Fruit fly (Drosophila melanogaster): ENCODE measurements around the gene CG13901.

CG13901 gene

DNA sequence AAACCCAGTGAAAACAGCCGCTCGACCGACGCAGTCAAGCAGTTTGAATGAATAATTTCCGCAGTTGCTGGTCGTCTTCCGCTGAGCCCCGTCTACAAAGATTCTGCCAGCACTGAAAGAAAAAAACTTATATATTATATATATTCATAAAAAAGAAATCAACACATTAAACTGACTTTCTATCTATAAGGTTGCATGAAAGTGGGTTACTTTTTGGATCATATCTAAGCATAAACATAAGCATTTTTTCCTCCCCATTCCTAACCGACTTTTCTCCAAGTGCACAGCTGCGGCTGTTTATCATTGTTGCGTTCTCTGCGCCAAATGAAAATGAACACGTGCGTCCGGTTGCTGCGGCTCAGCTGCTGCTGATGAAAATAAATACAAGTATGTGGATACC lies 17.3 kb downstream of the CG13901 start (continued):
- TF ChIP-seq CG16779 (GFP tag; IDR thresholded peaks at IDR 0.05), result no peak
- peak; percentile 85 for TF ChIP-seq dysf (GFP tag; IDR thresholded peaks at IDR 0.05)
- no peak for TF ChIP-seq sr (GFP tag; IDR thresholded peaks at IDR 0.05)
- peak; percentile 66 for TF ChIP-seq croc (GFP tag; conservative IDR thresholded peaks at IDR 0.05)
- TF ChIP-seq CG15601 (tag; optimal IDR thresholded peaks at IDR 0.05), result peak; percentile 52
- no peak for TF ChIP-seq D (optimal IDR thresholded peaks at IDR 0.05)
- peak; percentile 53 for TF ChIP-seq D (GFP tag; optimal IDR thresholded peaks at IDR 0.05)
- TF ChIP-seq CG17829 (tag; optimal IDR thresholded peaks at IDR 0.05), result peak; percentile 69
- TF ChIP-seq psq (GFP tag; optimal IDR thresholded peaks at IDR 0.05), result peak; percentile 20
- no peak for TF ChIP-seq unc-4 (GFP tag; IDR thresholded peaks at IDR 0.05; ENCODE audit: partially characterized antibody)
- no peak for TF ChIP-seq insv (GFP tag; optimal IDR thresholded peaks at IDR 0.05)
- TF ChIP-seq danr (GFP tag; IDR thresholded peaks at IDR 0.05), result no peak
- TF ChIP-seq NC2β (GFP tag; optimal IDR thresholded peaks at IDR 0.05), result no peak
- TF ChIP-seq CG9876 (GFP tag; optimal IDR thresholded peaks at IDR 0.05), result no peak
- no peak for TF ChIP-seq CG18011 (GFP tag; optimal IDR thresholded peaks at IDR 0.05)
- TF ChIP-seq CG12391 (tag; optimal IDR thresholded peaks at IDR 0.05), result peak; percentile 71
- no peak for TF ChIP-seq Dfd (GFP tag; optimal IDR thresholded peaks at IDR 0.05)
- no peak for TF ChIP-seq HmgD (GFP tag; optimal IDR thresholded peaks at IDR 0.05)
- TF ChIP-seq CG15696 (tag; optimal IDR thresholded peaks at IDR 0.05), result peak; percentile 0
- TF ChIP-seq kay (GFP tag; optimal IDR thresholded peaks at IDR 0.05), result no peak
- no peak for TF ChIP-seq Doc3 (GFP tag; IDR thresholded peaks at IDR 0.05; ENCODE audit: partially characterized antibody)
- TF ChIP-seq Ptx1 (GFP tag; IDR thresholded peaks at IDR 0.05), result peak; percentile 79
- no peak for TF ChIP-seq NC2α (GFP tag; optimal IDR thresholded peaks at IDR 0.05)
- no peak for TF ChIP-seq exex (tag; optimal IDR thresholded peaks at IDR 0.05)
- no peak for TF ChIP-seq Kr (GFP tag; optimal IDR thresholded peaks at IDR 0.05)
- no peak for TF ChIP-seq CG14860 (GFP tag; IDR thresholded peaks at IDR 0.05; ENCODE audit: partially characterized antibody)
- TF ChIP-seq E2f2 (GFP tag; IDR thresholded peaks at IDR 0.05), result peak; percentile 38; the same call in 1 of the 2 replicates
- no peak for TF ChIP-seq MESR4 (GFP tag; optimal IDR thresholded peaks at IDR 0.05)
- no peak for TF ChIP-seq B-H2 (GFP tag; optimal IDR thresholded peaks at IDR 0.05)
- TF ChIP-seq CG11093 (GFP tag; IDR thresholded peaks at IDR 0.05), result 0 out of 3 replicates have a peak, but pooled peaks have one; percentile 29
- TF ChIP-seq CG4730 (GFP tag; IDR thresholded peaks at IDR 0.05), result peak; percentile 63
- no peak for TF ChIP-seq sna (GFP tag; IDR thresholded peaks at IDR 0.05; ENCODE audit: partially characterized antibody)
- no peak for TF ChIP-seq CG17912 (GFP tag; optimal IDR thresholded peaks at IDR 0.05)
- no peak for TF ChIP-seq CG7987 (GFP tag; optimal IDR thresholded peaks at IDR 0.05)
- no peak for TF ChIP-seq CG30020 (tag; optimal IDR thresholded peaks at IDR 0.05)
- peak; percentile 65 for TF ChIP-seq CG7556 (GFP tag; optimal IDR thresholded peaks at IDR 0.05)
- no peak for TF ChIP-seq Neu2 (GFP tag; optimal IDR thresholded peaks at IDR 0.05; ENCODE audit: borderline replicate concordance)
- peak; percentile 61 for TF ChIP-seq CG9817 (tag; optimal IDR thresholded peaks at IDR 0.05)
- peak; percentile 50; the same call in 1 of the 2 replicates for TF ChIP-seq chm (GFP tag; IDR thresholded peaks at IDR 0.05)
- peak; percentile 33; the same call in 1 of the 3 replicates for TF ChIP-seq jigr1 (GFP tag; IDR thresholded peaks at IDR 0.05)
- TF ChIP-seq Spps (tag; optimal IDR thresholded peaks at IDR 0.05), result peak; percentile 30
- peak; percentile 57; the same call in 1 of the 2 replicates for TF ChIP-seq Gsc (GFP tag; IDR thresholded peaks at IDR 0.05)
- peak; percentile 69 for TF ChIP-seq CG1024 (GFP tag; IDR thresholded peaks at IDR 0.05)
- TF ChIP-seq CG2678 (tag; optimal IDR thresholded peaks at IDR 0.05), result peak; percentile 81
- TF ChIP-seq CG17802 (tag; optimal IDR thresholded peaks at IDR 0.05), result peak; percentile 47
- peak; percentile 46 for TF ChIP-seq Mad (GFP tag; optimal IDR thresholded peaks at IDR 0.05)
- TF ChIP-seq oc (tag; optimal IDR thresholded peaks at IDR 0.05), result peak; percentile 48
- TF ChIP-seq bsh (GFP tag; optimal IDR thresholded peaks at IDR 0.05), result peak; percentile 68 to 80
- TF ChIP-seq CG14050 (GFP tag; IDR thresholded peaks at IDR 0.05), result peak; percentile 65
- no peak for TF ChIP-seq Scr (GFP tag; IDR thresholded peaks at IDR 0.05; ENCODE audit: partially characterized antibody)
- peak; percentile 78 for TF ChIP-seq esg (GFP tag; conservative IDR thresholded peaks at IDR 0.05)

All from whole organism, embryonic.